Worm (Caenorhabditis elegans): Measurements from ENCODE around the gene unc-24.

The unc-24 gene

ce11 chrIV:8023861-8024260, 44.2 kb downstream of the unc-24 start:
- TF ChIP-seq lin-13 (tag; optimal IDR thresholded peaks at IDR 0.05) = no peak
- no peak for TF ChIP-seq flh-1 (GFP tag; optimal IDR thresholded peaks at IDR 0.05)
- TF ChIP-seq lsy-2 (tag; optimal IDR thresholded peaks at IDR 0.05) = no peak
- TF ChIP-seq mab-5 (tag; optimal IDR thresholded peaks at IDR 0.05) = no peak
- no peak for TF ChIP-seq drap-1 (GFP tag; optimal IDR thresholded peaks at IDR 0.05)

ce11 chrIV:8026361-8026760, 46.7 kb downstream of the unc-24 start:
- TF ChIP-seq nhr-76 (tag; optimal IDR thresholded peaks at IDR 0.05) (no peak), mep-1 (tag; optimal IDR thresholded peaks at IDR 0.05) (no peak), nhr-237 (tag; optimal IDR thresholded peaks at IDR 0.05) (no peak), elt-1 (tag; optimal IDR thresholded peaks at IDR 0.05; ENCODE audit: borderline replicate concordance, insufficient read depth) (no peak), lin-32 (GFP tag; optimal IDR thresholded peaks at IDR 0.05) (no peak), lsy-2 (tag; optimal IDR thresholded peaks at IDR 0.05) (no peak), sem-2 (GFP tag; optimal IDR thresholded peaks at IDR 0.05) (no peak), snpc-4 (tag; optimal IDR thresholded peaks at IDR 0.05) (no peak), sptf-1 (tag; optimal IDR thresholded peaks at IDR 0.05) (no peak)

ce11 chrIV:8027293-8027866, 47.7 kb downstream of the unc-24 start:
- no peak for TF ChIP-seq bed-3 (GFP tag; optimal IDR thresholded peaks at IDR 0.05)
- TF ChIP-seq lin-13 (tag; optimal IDR thresholded peaks at IDR 0.05) = no peak
- TF ChIP-seq sptf-1 (tag; optimal IDR thresholded peaks at IDR 0.05) = no peak
- TF ChIP-seq blmp-1 (tag; optimal IDR thresholded peaks at IDR 0.05) = no peak
- no peak for TF ChIP-seq drap-1 (GFP tag; optimal IDR thresholded peaks at IDR 0.05)
- TF ChIP-seq nhr-12 (tag; optimal IDR thresholded peaks at IDR 0.05) = no peak
- TF ChIP-seq ces-1 (GFP tag; optimal IDR thresholded peaks at IDR 0.05) = no peak
- TF ChIP-seq tbx-8 (GFP tag; optimal IDR thresholded peaks at IDR 0.05) = no peak
- no peak for TF ChIP-seq ceh-39 (tag; optimal IDR thresholded peaks at IDR 0.05)
- no peak for TF ChIP-seq nhr-2 (tag; optimal IDR thresholded peaks at IDR 0.05)

- TF ChIP-seq unc-39 (tag; optimal IDR thresholded peaks at IDR 0.05) = no peak
- TF ChIP-seq nhr-2 (tag; optimal IDR thresholded peaks at IDR 0.05) = no peak
- no peak for TF ChIP-seq nhr-76 (tag; optimal IDR thresholded peaks at IDR 0.05)
- TF ChIP-seq ceh-43 (GFP tag; optimal IDR thresholded peaks at IDR 0.05) = no peak
- TF ChIP-seq ceh-83 (GFP tag; optimal IDR thresholded peaks at IDR 0.05) = no peak
- TF ChIP-seq cnd-1 (tag; optimal IDR thresholded peaks at IDR 0.05) = no peak
- TF ChIP-seq lsy-2 (tag; optimal IDR thresholded peaks at IDR 0.05) = no peak
- TF ChIP-seq drap-1 (GFP tag; optimal IDR thresholded peaks at IDR 0.05) = no peak
- TF ChIP-seq sptf-1 (tag; optimal IDR thresholded peaks at IDR 0.05) = no peak
- TF ChIP-seq hlh-1 (tag; optimal IDR thresholded peaks at IDR 0.05) = no peak
- TF ChIP-seq nhr-237 (tag; optimal IDR thresholded peaks at IDR 0.05) = no peak
- no peak for TF ChIP-seq nhr-28 (tag; optimal IDR thresholded peaks at IDR 0.05)
- TF ChIP-seq ceh-39 (tag; optimal IDR thresholded peaks at IDR 0.05) = no peak
- no peak for TF ChIP-seq mep-1 (tag; optimal IDR thresholded peaks at IDR 0.05)
- no peak for TF ChIP-seq snpc-4 (tag; optimal IDR thresholded peaks at IDR 0.05)
- TF ChIP-seq tbx-8 (GFP tag; optimal IDR thresholded peaks at IDR 0.05) = no peak
- TF ChIP-seq sem-2 (GFP tag; optimal IDR thresholded peaks at IDR 0.05) = no peak
- no peak for TF ChIP-seq unc-62 (GFP tag; optimal IDR thresholded peaks at IDR 0.05)
- TF ChIP-seq lin-13 (tag; optimal IDR thresholded peaks at IDR 0.05) = no peak
Observed at ce11 chrIV:8028372-8028771, 48.7 kb downstream of the unc-24 start.

ce11 chrIV:8029413-8029812, 49.7 kb downstream of the unc-24 start, which contains the start of gene nhr-31:
Gene nhr-31, minus strand, starts transcription at chrIV:8029513.
- TF ChIP-seq elt-3 (tag; optimal IDR thresholded peaks at IDR 0.05) (no peak), tbx-8 (GFP tag; optimal IDR thresholded peaks at IDR 0.05) (no peak), unc-62 (GFP tag; optimal IDR thresholded peaks at IDR 0.05) (no peak), mab-5 (tag; optimal IDR thresholded peaks at IDR 0.05) (no peak), drap-1 (GFP tag; optimal IDR thresholded peaks at IDR 0.05) (no peak), elt-1 (tag; optimal IDR thresholded peaks at IDR 0.05; ENCODE audit: borderline replicate concordance, insufficient read depth) (no peak), snpc-4 (tag; optimal IDR thresholded peaks at IDR 0.05) (no peak), ceh-83 (GFP tag; optimal IDR thresholded peaks at IDR 0.05) (no peak), flh-1 (GFP tag; optimal IDR thresholded peaks at IDR 0.05) (no peak), zip-8 (tag; optimal IDR thresholded peaks at IDR 0.05) (no peak), mep-1 (tag; optimal IDR thresholded peaks at IDR 0.05) (no peak), unc-39 (tag; optimal IDR thresholded peaks at IDR 0.05) (no peak), lsy-2 (tag; optimal IDR thresholded peaks at IDR 0.05) (no peak), hlh-1 (tag; optimal IDR thresholded peaks at IDR 0.05) (no peak), nhr-76 (tag; optimal IDR thresholded peaks at IDR 0.05) (no peak)
